Fruit fly (Drosophila melanogaster): ENCODE data around the gene Jhbp6.

DNA sequence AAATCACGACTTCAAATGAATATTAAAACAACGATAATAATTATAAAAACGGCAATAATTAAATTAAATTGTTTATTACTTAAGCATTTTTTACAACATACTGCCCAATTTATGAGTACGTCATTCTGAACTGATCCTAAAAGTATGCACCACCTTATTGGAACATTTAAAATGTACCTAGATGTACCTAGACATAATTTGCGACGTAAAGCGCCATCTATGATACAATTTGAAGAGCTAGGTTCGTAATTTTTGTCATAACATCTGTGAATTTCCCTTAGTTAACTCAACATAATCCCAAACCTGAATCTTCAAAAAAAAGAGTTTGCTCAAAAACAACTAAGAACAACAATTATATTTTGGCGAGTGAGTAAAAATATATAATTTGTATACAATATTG is 35.6 kb upstream of the Jhbp6 start:
- TF ChIP-seq fkh (GFP tag; optimal IDR thresholded peaks at IDR 0.05), result no peak
- no peak for TF ChIP-seq CG10669 (GFP tag; optimal IDR thresholded peaks at IDR 0.05)
- no peak for TF ChIP-seq fd85E (GFP tag; optimal IDR thresholded peaks at IDR 0.05)
- no peak for TF ChIP-seq CG9139 (GFP tag; optimal IDR thresholded peaks at IDR 0.05)
- TF ChIP-seq net (GFP tag; optimal IDR thresholded peaks at IDR 0.05), result no peak
- TF ChIP-seq spab (GFP tag; optimal IDR thresholded peaks at IDR 0.05), result no peak
- no peak for TF ChIP-seq CG4318 (GFP tag; optimal IDR thresholded peaks at IDR 0.05)
- no peak for TF ChIP-seq Ets21C (GFP tag; optimal IDR thresholded peaks at IDR 0.05)
- TF ChIP-seq Eip93F (GFP tag; optimal IDR thresholded peaks at IDR 0.05), result no peak
- TF ChIP-seq CG6276 (GFP tag; optimal IDR thresholded peaks at IDR 0.05), result no peak
- TF ChIP-seq CG15336 (GFP tag; IDR thresholded peaks at IDR 0.05), result no peak
- TF ChIP-seq pdm3 (GFP tag; optimal IDR thresholded peaks at IDR 0.05), result no peak
- no peak for TF ChIP-seq OdsH (GFP tag; optimal IDR thresholded peaks at IDR 0.05)
- no peak for TF ChIP-seq CG6854 (GFP tag; optimal IDR thresholded peaks at IDR 0.05)

All from whole organism, prepupa.